Worm (Caenorhabditis elegans): ENCODE results near the gene grl-24.

ce11 chrIV:17467825-17468224, 7.8 kb downstream of the grl-24 start:
- TF ChIP-seq nhr-11 (tag; optimal IDR thresholded peaks at IDR 0.05) (no peak), nhr-67 (tag; optimal IDR thresholded peaks at IDR 0.05) (no peak), lin-15B (tag; optimal IDR thresholded peaks at IDR 0.05) (no peak), egl-5 (tag; optimal IDR thresholded peaks at IDR 0.05) (no peak), ceh-9 (tag; optimal IDR thresholded peaks at IDR 0.05) (no peak), fkh-10 (GFP tag; optimal IDR thresholded peaks at IDR 0.05) (no peak), nhr-12 (tag; optimal IDR thresholded peaks at IDR 0.05) (no peak), mml-1 (tag; optimal IDR thresholded peaks at IDR 0.05) (no peak), nhr-25 (tag; optimal IDR thresholded peaks at IDR 0.05) (no peak)

Data from whole organism, L3 larva.